Worm (Caenorhabditis elegans) whole organism, late embryonic: ENCODE results near the gene ent-7.
A peak's percentile ranks its signal among the peaks of the same experiment; 100 is the strongest.

Experiments used
- C38D4.7 ChIP-seq: fragments of 200-800 bp; sonication (Bioruptor generic); optimal IDR thresholded peaks from 2 replicates; lab custom pipeline; 2018; ENCODE audit warnings: mild to moderate bottlenecking, missing genetic modification characterization, moderate library complexity, missing compliant biosample characterization
- F13H6.1 ChIP-seq: sonication (generic microtip); optimal IDR thresholded peaks from 2 replicates; lab custom pipeline; 2016; ENCODE audit warnings: missing genetic modification characterization, missing compliant biosample characterization
- T23F11.4 ChIP-seq: fragments of 200-800 bp; sonication (Bioruptor generic); optimal IDR thresholded peaks from 2 replicates; lab custom pipeline; 2018; ENCODE audit warnings: mild to moderate bottlenecking, missing genetic modification characterization, missing compliant biosample characterization
- ahr-1 ChIP-seq: sonication (generic microtip); optimal IDR thresholded peaks from 2 replicates; lab custom pipeline; 2016; ENCODE audit warnings: missing genetic modification characterization, missing compliant biosample characterization
- ama-1 ChIP-seq: fragments of 150-350 bp; optimal IDR thresholded peaks from 2 replicates; lab custom pipeline; 2014
- ceh-14 ChIP-seq: sonication (generic microtip); optimal IDR thresholded peaks from 2 replicates; lab custom pipeline; 2016; ENCODE audit warnings: missing genotype, missing genetic modification characterization, missing compliant biosample characterization
- ceh-18 ChIP-seq: sonication (generic microtip); optimal IDR thresholded peaks from 2 replicates; lab custom pipeline; 2016; ENCODE audit warnings: missing genetic modification characterization, missing compliant biosample characterization
- ceh-19 ChIP-seq: fragments of 200-800 bp; sonication (Bioruptor generic); optimal IDR thresholded peaks from 2 replicates; lab custom pipeline; 2018; ENCODE audit warnings: mild to moderate bottlenecking, missing genetic modification characterization, missing compliant biosample characterization
- ceh-2 ChIP-seq: sonication (generic microtip); optimal IDR thresholded peaks from 2 replicates; lab custom pipeline; 2016; ENCODE audit warnings: missing genotype, missing genetic modification characterization, missing compliant biosample characterization
- ceh-48 ChIP-seq: sonication (generic microtip); optimal IDR thresholded peaks from 2 replicates; lab custom pipeline; 2016; ENCODE audit warnings: missing genetic modification characterization, inconsistent platforms, missing compliant biosample characterization
- ceh-9 ChIP-seq: sonication (generic microtip); optimal IDR thresholded peaks from 2 replicates; lab custom pipeline; 2016; ENCODE audit warnings: mild to moderate bottlenecking, missing genetic modification characterization, inconsistent platforms, missing compliant biosample characterization
- dmd-4 ChIP-seq: sonication (generic microtip); optimal IDR thresholded peaks from 2 replicates; lab custom pipeline; 2016; ENCODE audit warnings: borderline replicate concordance, missing genetic modification characterization, missing compliant biosample characterization
- dve-1 ChIP-seq: sonication (generic microtip); optimal IDR thresholded peaks from 2 replicates; lab custom pipeline; 2017; ENCODE audit warnings: antibody characterized with exemption, mild to moderate bottlenecking, missing genetic modification characterization, missing compliant biosample characterization
- elt-2 ChIP-seq: sonication (generic microtip); optimal IDR thresholded peaks from 2 replicates; lab custom pipeline; 2016; ENCODE audit warnings: missing genetic modification reagents, missing genetic modification characterization, missing compliant biosample characterization
- fax-1 ChIP-seq: sonication (generic microtip); optimal IDR thresholded peaks from 2 replicates; lab custom pipeline; 2016; ENCODE audit warnings: missing genotype, missing genetic modification characterization, missing compliant biosample characterization
- fkh-10 ChIP-seq: fragments of 150-350 bp; optimal IDR thresholded peaks from 2 replicates; lab custom pipeline; 2014; ENCODE audit warnings: missing biosample characterization, missing genetic modification reagents, missing genetic modification characterization
- fkh-6 ChIP-seq: sonication (generic microtip); optimal IDR thresholded peaks from 2 replicates; lab custom pipeline; 2016; ENCODE audit warnings: missing genetic modification characterization, missing compliant biosample characterization
- hlh-13 ChIP-seq: fragments of 200-800 bp; sonication (Bioruptor generic); optimal IDR thresholded peaks from 2 replicates; lab custom pipeline; 2018; ENCODE audit warnings: mild to moderate bottlenecking, missing genetic modification characterization, missing compliant biosample characterization
- lim-6 ChIP-seq: sonication (generic microtip); optimal IDR thresholded peaks from 2 replicates; lab custom pipeline; 2016; ENCODE audit warnings: missing genetic modification characterization, missing compliant biosample characterization
- madf-2 ChIP-seq: sonication (generic microtip); optimal IDR thresholded peaks from 2 replicates; lab custom pipeline; 2017; ENCODE audit warnings: missing genetic modification characterization, missing compliant biosample characterization
- nhr-232 ChIP-seq: sonication (generic microtip); optimal IDR thresholded peaks from 2 replicates; lab custom pipeline; 2016; ENCODE audit warnings: missing genetic modification characterization, missing compliant biosample characterization
- pax-1 ChIP-seq: fragments of 150-350 bp; optimal IDR thresholded peaks from 2 replicates; lab custom pipeline; 2014; ENCODE audit warnings: missing biosample characterization, missing genetic modification characterization
- pqm-1 ChIP-seq: sonication (generic microtip); optimal IDR thresholded peaks from 2 replicates; lab custom pipeline; 2016; ENCODE audit warnings: missing genetic modification characterization, missing compliant biosample characterization
- sox-4 ChIP-seq: sonication (generic microtip); optimal IDR thresholded peaks from 2 replicates; lab custom pipeline; 2017; ENCODE audit warnings: mild to moderate bottlenecking, missing genetic modification characterization, inconsistent platforms, missing compliant biosample characterization
- syd-9 ChIP-seq: sonication (generic microtip); optimal IDR thresholded peaks from 2 replicates; lab custom pipeline; 2016; ENCODE audit warnings: mild to moderate bottlenecking, missing genetic modification characterization, moderate library complexity, missing compliant biosample characterization
- tbx-7 ChIP-seq: sonication (generic microtip); optimal IDR thresholded peaks from 2 replicates; lab custom pipeline; 2016; ENCODE audit warnings: missing genotype, missing genetic modification characterization, missing compliant biosample characterization
- unc-42 ChIP-seq: sonication (generic microtip); optimal IDR thresholded peaks from 2 replicates; lab custom pipeline; 2016; ENCODE audit warnings: missing genotype, missing genetic modification characterization, missing compliant biosample characterization
- unc-55 ChIP-seq: sonication (generic microtip); optimal IDR thresholded peaks from 2 replicates; lab custom pipeline; 2017; ENCODE audit warnings: missing biosample characterization, missing genetic modification reagents, missing genetic modification characterization
- unc-86 ChIP-seq: sonication (generic microtip); optimal IDR thresholded peaks from 2 replicates; lab custom pipeline; 2016; ENCODE audit warnings: missing genetic modification characterization, missing compliant biosample characterization

Gene ent-7

ce11 chrIV:10059175-10059574 lies 42.1 kb downstream of the ent-7 start:
- TF ChIP-seq ceh-14 (no peak), elt-2 (tag; lab: Kevin White, UChicago) (peak; percentile 91)
- TF ChIP-seq, all 69 proteins: peak for 1

DNA sequence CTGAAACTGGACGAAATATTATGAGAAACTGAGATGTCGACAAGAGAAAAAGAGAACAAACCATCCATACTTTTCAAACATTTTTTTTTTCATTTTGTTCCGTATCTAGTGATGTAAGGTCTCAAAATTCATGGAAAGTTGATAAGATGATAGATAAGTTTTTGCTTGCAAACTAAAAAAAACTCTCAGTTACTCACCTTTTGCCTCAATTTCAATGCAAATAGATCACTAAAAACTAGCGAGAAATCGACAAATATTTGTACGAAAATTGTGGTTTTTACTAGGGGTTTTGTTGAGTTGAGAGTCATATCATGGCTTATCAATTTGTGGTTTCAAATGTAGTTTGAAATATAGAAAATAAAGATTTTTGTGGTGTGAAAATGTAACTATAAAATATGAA lies 43.7 kb downstream of the ent-7 start:
- TF ChIP-seq madf-2 (tag; lab: Kevin White, UChicago) (no peak), fkh-10 (no peak), ama-1 (no peak), ceh-9 (tag; lab: Kevin White, UChicago) (no peak), ceh-19 (GFP tag; lab: Kevin White, UChicago) (no peak), pqm-1 (tag; lab: Kevin White, UChicago) (no peak), F13H6.1 (tag; lab: Kevin White, UChicago) (no peak)
- TF ChIP-seq, all 69 proteins: peak for 0

DNA sequence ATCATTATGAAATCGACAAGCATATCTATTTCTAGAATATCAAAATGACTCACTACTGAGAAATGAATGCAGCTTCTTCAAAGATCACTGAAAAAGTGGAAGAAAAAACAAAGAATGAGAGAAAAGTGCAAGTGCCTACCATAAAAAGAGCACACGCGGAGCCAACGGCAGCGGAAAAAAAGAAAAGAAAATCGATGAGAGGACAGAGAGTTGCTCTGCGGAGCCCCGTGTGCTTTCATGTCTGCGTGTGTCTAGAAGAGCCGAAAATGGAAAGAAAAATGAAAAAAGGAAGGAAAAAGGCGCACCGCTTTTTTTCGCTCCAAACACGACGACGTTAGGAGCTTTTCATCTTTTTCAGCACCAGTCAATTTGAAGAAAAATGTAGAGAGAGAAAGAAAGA lies 45.7 kb downstream of the ent-7 start, which contains the start of gene ipla-7:
Gene ipla-7, minus strand, starts transcription at position 122 of the 400 bp plus-strand sequence.
- TF ChIP-seq pax-1 (tag; lab: Kevin White, UChicago): no peak
- TF ChIP-seq pqm-1 (tag; lab: Kevin White, UChicago): no peak
- no peak for TF ChIP-seq ceh-9 (tag; lab: Kevin White, UChicago)
- peak; percentile 9 for TF ChIP-seq fax-1 (tag; lab: Kevin White, UChicago)
- peak; percentile 37 for TF ChIP-seq unc-42 (tag; lab: Kevin White, UChicago)
- peak; percentile 54 for TF ChIP-seq ceh-48 (tag; lab: Kevin White, UChicago)

DNA sequence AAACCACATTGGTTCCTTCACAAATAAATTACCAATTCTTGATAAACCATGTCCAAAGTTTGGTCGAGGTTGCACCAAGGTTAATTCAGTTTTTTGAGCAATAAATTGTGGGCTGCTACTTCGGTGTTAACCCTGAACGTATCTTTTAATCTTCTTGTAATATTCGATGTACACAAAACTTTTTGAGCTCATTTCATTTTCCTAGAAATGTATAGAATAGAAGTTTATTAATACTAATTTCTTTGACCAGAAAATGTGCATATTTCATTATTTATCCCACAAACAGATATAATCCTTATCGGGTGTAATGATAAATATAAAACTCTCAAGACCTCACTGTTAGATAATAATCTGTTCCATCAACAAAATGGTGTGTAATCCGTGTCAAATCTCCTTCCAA lies 46.9 kb downstream of the ent-7 start:
- TF ChIP-seq syd-9 (tag; lab: Kevin White, UChicago): no peak
- no peak for TF ChIP-seq dve-1 (tag; lab: Kevin White, UChicago)
- no peak for TF ChIP-seq dmd-4 (tag; lab: Kevin White, UChicago)
- TF ChIP-seq fkh-6 (tag; lab: Kevin White, UChicago): no peak
- no peak for TF ChIP-seq C38D4.7 (GFP tag; lab: Kevin White, UChicago)
- TF ChIP-seq ahr-1 (tag; lab: Kevin White, UChicago): no peak
- TF ChIP-seq T23F11.4 (GFP tag; lab: Kevin White, UChicago): no peak
- TF ChIP-seq lim-6: no peak
- TF ChIP-seq unc-86 (tag; lab: Kevin White, UChicago): no peak
- TF ChIP-seq madf-2 (tag; lab: Kevin White, UChicago): no peak
- TF ChIP-seq ceh-14: no peak
- TF ChIP-seq ceh-2 (tag; lab: Kevin White, UChicago): no peak
- no peak for TF ChIP-seq ceh-18 (tag; lab: Kevin White, UChicago)

DNA sequence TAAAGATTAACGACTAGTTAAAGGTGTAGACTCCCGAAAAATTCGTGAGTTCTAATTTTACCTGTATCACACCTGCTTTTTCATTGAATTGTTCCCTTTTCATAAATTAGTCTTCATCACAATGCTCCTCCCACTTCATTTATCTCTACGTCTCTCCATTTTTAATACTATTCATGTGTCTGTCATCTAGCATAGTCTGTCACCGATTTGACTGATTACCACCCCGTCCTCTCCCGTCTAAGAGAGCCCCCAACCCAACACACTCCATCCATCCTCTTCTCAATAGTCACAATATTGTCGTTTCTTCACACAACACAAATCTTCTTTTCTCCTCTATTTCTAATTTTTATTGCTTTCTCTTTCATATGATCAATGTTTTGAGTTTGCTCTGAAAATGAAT lies 48.1 kb downstream of the ent-7 start:
- peak; percentile 99 for TF ChIP-seq unc-55
- TF ChIP-seq nhr-232: no peak

DNA sequence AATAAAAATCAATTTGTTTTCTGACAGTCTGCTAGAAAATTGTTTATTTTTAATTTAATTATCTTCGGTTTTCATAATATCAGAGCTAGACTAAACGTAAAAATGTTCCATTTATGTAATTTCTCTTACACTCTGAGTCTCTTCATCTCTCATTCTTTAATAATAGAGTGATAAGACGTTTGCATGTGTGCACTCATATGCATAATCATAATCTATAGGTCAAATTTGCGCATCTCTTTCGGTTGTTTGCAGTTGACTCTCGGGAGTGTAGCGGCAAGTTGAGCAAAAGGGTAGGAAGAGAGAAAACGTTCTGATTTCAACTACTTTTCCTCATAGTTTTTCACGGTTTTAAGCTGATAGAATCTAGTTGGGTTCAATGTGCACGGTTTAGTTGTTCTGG lies 49.4 kb downstream of the ent-7 start:
- TF ChIP-seq tbx-7 (tag; lab: Kevin White, UChicago): no peak
- TF ChIP-seq hlh-13 (GFP tag; lab: Kevin White, UChicago): no peak
- TF ChIP-seq lim-6: no peak
- TF ChIP-seq pax-1 (tag; lab: Kevin White, UChicago): peak; percentile 38
- TF ChIP-seq elt-2 (tag; lab: Kevin White, UChicago): peak; percentile 54

- TF ChIP-seq unc-42 (tag; lab: Kevin White, UChicago) (peak; percentile 11), sox-4 (tag; lab: Kevin White, UChicago) (no peak)
- TF ChIP-seq, all 69 proteins: peak for 1
Measured at ce11 chrIV:10067541-10067940, 50.5 kb downstream of the ent-7 start, which contains the start of gene cwn-2. Gene cwn-2 (plus strand): TSS chrIV:10067816.
